Worm (Caenorhabditis elegans): ENCODE results near the gene lsy-2.

lsy-2 gene

ce11 chrX:2131650-2132049, 42.1 kb downstream of the lsy-2 start, which contains the start of gene F53B1.9:
Gene F53B1.9, minus strand, starts transcription at chrX:2131844.
- TF ChIP-seq F37D6.2 (tag; optimal IDR thresholded peaks at IDR 0.05) = no peak
- peak; percentile 8; the same call in 1 of the 2 replicates for TF ChIP-seq set-16 (GFP tag; IDR thresholded peaks at IDR 0.05)
- no peak for TF ChIP-seq saeg-2 (GFP tag; IDR thresholded peaks at IDR 0.05)
- no peak for TF ChIP-seq vab-7 (GFP tag; IDR thresholded peaks at IDR 0.05)
- TF ChIP-seq hmg-1.1 (GFP tag; IDR thresholded peaks at IDR 0.05) = 0 out of 2 replicates have a peak, but pooled peaks have one; percentile 9
- TF ChIP-seq daf-19 (GFP tag; conservative IDR thresholded peaks at IDR 0.05) = no peak
- peak; percentile 17 for TF ChIP-seq hlh-30 (tag; optimal IDR thresholded peaks at IDR 0.05; ENCODE audit: insufficient read depth)
- TF ChIP-seq dve-1 (tag; optimal IDR thresholded peaks at IDR 0.05; ENCODE audit: insufficient read depth) = no peak
- TF ChIP-seq unc-62 (GFP tag; optimal IDR thresholded peaks at IDR 0.05 in 1 of 2) = no peak
- TF ChIP-seq unc-62 (tag; optimal IDR thresholded peaks at IDR 0.05) = no peak
- no peak for TF ChIP-seq nhr-41 (GFP tag; IDR thresholded peaks at IDR 0.05)
- TF ChIP-seq mes-2 (tag; optimal IDR thresholded peaks at IDR 0.05; ENCODE audit: poor library complexity, severe bottlenecking) = peak; percentile 6
- no peak for TF ChIP-seq mep-1 (tag; optimal IDR thresholded peaks at IDR 0.05)
- TF ChIP-seq Y48G9A.11 (GFP tag; IDR thresholded peaks at IDR 0.05) = no peak

ce11 chrX:2136937-2137336, 47.4 kb downstream of the lsy-2 start:
- no peak for TF ChIP-seq nhr-76 (tag; optimal IDR thresholded peaks at IDR 0.05)
- TF ChIP-seq pqm-1 (tag; optimal IDR thresholded peaks at IDR 0.05) = no peak
- no peak for TF ChIP-seq nhr-6 (tag; optimal IDR thresholded peaks at IDR 0.05)
- TF ChIP-seq aha-1 (tag) = peak; percentile 95
- TF ChIP-seq ama-1 (optimal IDR thresholded peaks at IDR 0.05) = no peak

- TF ChIP-seq nhr-11 (tag; optimal IDR thresholded peaks at IDR 0.05) = peak; percentile 58
- TF ChIP-seq hlh-11 (tag; optimal IDR thresholded peaks at IDR 0.05) = peak; percentile 43
- TF ChIP-seq daf-16 (GFP tag; optimal IDR thresholded peaks at IDR 0.05) = peak in 1 of 2 experiments; percentile 10
- TF ChIP-seq daf-16 (tag; optimal IDR thresholded peaks at IDR 0.05) = no peak
- peak in 1 of 2 experiments; percentile 39 for TF ChIP-seq unc-62 (GFP tag; optimal IDR thresholded peaks at IDR 0.05 in 1 of 2)
- no peak for TF ChIP-seq unc-62 (tag; optimal IDR thresholded peaks at IDR 0.05)
- no peak for TF ChIP-seq dve-1 (tag; optimal IDR thresholded peaks at IDR 0.05; ENCODE audit: insufficient read depth)
- no peak for TF ChIP-seq T26A8.4 (GFP tag; IDR thresholded peaks at IDR 0.05)
- peak in 1 of 2 experiments; percentile 9 for TF ChIP-seq hif-1 (tag; optimal IDR thresholded peaks at IDR 0.05)
- peak; percentile 13 for TF ChIP-seq hlh-30 (tag; optimal IDR thresholded peaks at IDR 0.05; ENCODE audit: insufficient read depth)
- TF ChIP-seq fkh-10 (GFP tag; optimal IDR thresholded peaks at IDR 0.05) = peak; percentile 67
- TF ChIP-seq mdl-1 (tag; optimal IDR thresholded peaks at IDR 0.05) = peak in 1 of 2 experiments; percentile 15
- TF ChIP-seq zip-11 (GFP tag; IDR thresholded peaks at IDR 0.05) = no peak
Measured at ce11 chrX:2138923-2139322, 49.4 kb downstream of the lsy-2 start.

ce11 chrX:2140610-2141009, 51.1 kb downstream of the lsy-2 start:
- peak; percentile 41; the same call in 1 of the 2 replicates for TF ChIP-seq hmg-1.1 (GFP tag; IDR thresholded peaks at IDR 0.05)
- no peak for TF ChIP-seq hlh-11 (tag; optimal IDR thresholded peaks at IDR 0.05)
- no peak for TF ChIP-seq zfp-2 (tag; optimal IDR thresholded peaks at IDR 0.05)
- no peak for TF ChIP-seq nhr-237 (tag; optimal IDR thresholded peaks at IDR 0.05)
- no peak for TF ChIP-seq zag-1 (tag; optimal IDR thresholded peaks at IDR 0.05)
- TF ChIP-seq dpl-1 (GFP tag; optimal IDR thresholded peaks at IDR 0.05) = no peak
- no peak for TF ChIP-seq Y48G9A.11 (GFP tag; IDR thresholded peaks at IDR 0.05)
- no peak for TF ChIP-seq ceh-62 (tag; optimal IDR thresholded peaks at IDR 0.05)
- TF ChIP-seq lir-3 (tag; optimal IDR thresholded peaks at IDR 0.05) = no peak
- no peak for TF ChIP-seq Y5F2A.4 (GFP tag; optimal IDR thresholded peaks at IDR 0.05)
- TF ChIP-seq lin-1 (GFP tag; IDR thresholded peaks at IDR 0.05) = no peak
- TF ChIP-seq nhr-25 (tag; optimal IDR thresholded peaks at IDR 0.05; ENCODE audit: borderline replicate concordance, insufficient read depth) = no peak
- no peak for TF ChIP-seq nhr-10 (tag; optimal IDR thresholded peaks at IDR 0.05)
- no peak for TF ChIP-seq egl-43 (GFP tag; IDR thresholded peaks at IDR 0.05)
- no peak for TF ChIP-seq mes-2 (tag; optimal IDR thresholded peaks at IDR 0.05; ENCODE audit: poor library complexity, severe bottlenecking)
- no peak for TF ChIP-seq F10B5.3 (tag; optimal IDR thresholded peaks at IDR 0.05)
- TF ChIP-seq tra-1 (GFP tag; IDR thresholded peaks at IDR 0.05) = no peak
- no peak for TF ChIP-seq daf-12 (tag; optimal IDR thresholded peaks at IDR 0.05)
- TF ChIP-seq daf-19 (GFP tag; conservative IDR thresholded peaks at IDR 0.05) = no peak
- TF ChIP-seq ceh-44 (GFP tag; IDR thresholded peaks at IDR 0.05) = no peak
- peak; percentile 27 for TF ChIP-seq mep-1 (tag; optimal IDR thresholded peaks at IDR 0.05)
- no peak for TF ChIP-seq F26F4.8 (GFP tag; conservative IDR thresholded peaks at IDR 0.05)
- TF ChIP-seq aha-1 (tag) = peak; percentile 92
- TF ChIP-seq ZK546.5 (tag; optimal IDR thresholded peaks at IDR 0.05) = no peak
- peak in 1 of 2 experiments; percentile 39 for TF ChIP-seq mdl-1 (tag; optimal IDR thresholded peaks at IDR 0.05)
- TF ChIP-seq nhr-6 (tag; optimal IDR thresholded peaks at IDR 0.05) = no peak
- TF ChIP-seq mxl-3 (GFP tag; optimal IDR thresholded peaks at IDR 0.05) = no peak
